Worm (Caenorhabditis elegans) whole organism, young adult: ENCODE data around the gene erd-2.2.
A peak's percentile ranks its signal among the peaks of the same experiment; 100 is the strongest.

ENCODE experiments used
- B0035.1 ChIP-seq: sonication (generic microtip); optimal IDR thresholded peaks from 2 replicates; lab custom pipeline; 2016; ENCODE audit warnings: missing genetic modification characterization, mild to moderate bottlenecking, missing compliant biosample characterization, missing genotype, missing genetic modification reagents
- B0261.1 ChIP-seq: sonication (generic microtip); optimal IDR thresholded peaks from 2 replicates; lab custom pipeline; 2016; ENCODE audit warnings: mild to moderate bottlenecking, missing genetic modification characterization, moderate library complexity, missing compliant biosample characterization
- C17E4.6 ChIP-seq: fragments of 200-800 bp; sonication (Bioruptor generic); IDR thresholded peaks from 2 replicates; pipeline ENCODE4 v1.3.6; 2022; ENCODE audit warnings: missing genetic modification reagents, missing genetic modification characterization, missing compliant biosample characterization
- D2030.7 ChIP-seq: fragments of 200-800 bp; sonication (Bioruptor generic); IDR thresholded peaks from 2 replicates; pipeline ENCODE4 v1.3.6; 2022; ENCODE audit warnings: missing genetic modification reagents, missing genetic modification characterization, missing compliant biosample characterization
- F10E7.11 ChIP-seq: sonication (generic microtip); optimal IDR thresholded peaks from 2 replicates; lab custom pipeline; 2017; ENCODE audit warnings: mild to moderate bottlenecking, missing genetic modification characterization, moderate library complexity, missing compliant biosample characterization
- F23B12.7 ChIP-seq: sonication (generic microtip); optimal IDR thresholded peaks from 2 replicates; lab custom pipeline; 2017; ENCODE audit warnings: missing genetic modification characterization, mild to moderate bottlenecking, missing compliant biosample characterization, antibody characterized with exemption, moderate library complexity; ENCODE audit not compliant: insufficient read depth
- F33H1.4 ChIP-seq: fragments of 200-800 bp; sonication (Bioruptor generic); IDR thresholded peaks from 2 replicates; pipeline ENCODE4 v1.3.6; 2022; ENCODE audit warnings: missing genetic modification reagents, missing genetic modification characterization, missing compliant biosample characterization
- F37B4.10 ChIP-seq: fragments of 200-800 bp; sonication (Bioruptor generic); IDR thresholded peaks from 2 replicates; pipeline ENCODE4 v1.3.6; 2022; ENCODE audit warnings: missing genetic modification characterization, missing compliant biosample characterization
- F39B2.1 ChIP-seq: fragments of 200-800 bp; sonication (Bioruptor generic); IDR thresholded peaks from 2 replicates; pipeline ENCODE4 v1.3.6; 2022; ENCODE audit warnings: missing genetic modification reagents, missing genetic modification characterization, missing compliant biosample characterization
- F52B5.7 ChIP-seq: sonication (generic microtip); optimal IDR thresholded peaks from 2 replicates; lab custom pipeline; 2016; ENCODE audit warnings: mild to moderate bottlenecking, missing genetic modification characterization, missing compliant biosample characterization
- F57A8.1 ChIP-seq: fragments of 200-800 bp; sonication (Bioruptor generic); optimal IDR thresholded peaks from 2 replicates; lab custom pipeline; 2018; ENCODE audit warnings: mild to moderate bottlenecking, missing genetic modification characterization, moderate library complexity, missing compliant biosample characterization
- F57C9.4 ChIP-seq: sonication (generic microtip); optimal IDR thresholded peaks from 2 replicates; lab custom pipeline; 2017; ENCODE audit warnings: mild to moderate bottlenecking, missing genetic modification characterization, missing compliant biosample characterization
- K11D2.4 ChIP-seq: fragments of 200-800 bp; sonication (Bioruptor generic); IDR thresholded peaks from 2 replicates; pipeline ENCODE4 v1.3.6; 2022; ENCODE audit warnings: missing genetic modification reagents, missing genetic modification characterization, missing compliant biosample characterization
- K12H6.12 ChIP-seq: fragments of 200-800 bp; sonication (Bioruptor generic); optimal IDR thresholded peaks from 2 replicates; lab custom pipeline; 2018; ENCODE audit warnings: mild to moderate bottlenecking, missing genetic modification characterization, missing compliant biosample characterization
- T07F8.4 ChIP-seq: sonication (generic microtip); optimal IDR thresholded peaks from 2 replicates; lab custom pipeline; 2016; ENCODE audit warnings: mild to moderate bottlenecking, missing genetic modification characterization, moderate library complexity, missing compliant biosample characterization
- Y53G8AR.9 ChIP-seq: fragments of 200-800 bp; sonication (Bioruptor generic); conservative IDR thresholded peaks from 2 replicates; pipeline ENCODE4 v1.3.6; 2022; ENCODE audit warnings: missing genetic modification reagents, missing genetic modification characterization, missing compliant biosample characterization
- Y56A3A.18 ChIP-seq: fragments of 200-800 bp; sonication (Bioruptor generic); IDR thresholded peaks from 2 replicates; pipeline ENCODE4 v1.3.6; 2022; ENCODE audit warnings: missing genetic modification reagents, missing genetic modification characterization, missing compliant biosample characterization
- Y79H2A.3 ChIP-seq: fragments of 200-800 bp; sonication (Bioruptor generic); conservative IDR thresholded peaks from 2 replicates; pipeline ENCODE4 v1.3.6; 2022; ENCODE audit warnings: missing genetic modification reagents, missing genetic modification characterization, missing compliant biosample characterization
- Y95B8A.8 ChIP-seq: fragments of 200-800 bp; sonication (Bioruptor generic); IDR thresholded peaks from 2 replicates; pipeline ENCODE4 v1.3.6; 2022; ENCODE audit warnings: missing genetic modification reagents, missing genetic modification characterization, missing compliant biosample characterization
- aptf-2 ChIP-seq: fragments of 200-800 bp; sonication (Bioruptor generic); conservative IDR thresholded peaks from 2 replicates; pipeline ENCODE4 v1.3.6; 2022; ENCODE audit warnings: missing genetic modification reagents, missing genetic modification characterization, missing compliant biosample characterization
- aptf-3 ChIP-seq: fragments of 200-800 bp; sonication (Bioruptor generic); IDR thresholded peaks from 2 replicates; pipeline ENCODE4 v1.3.6; 2022; ENCODE audit warnings: missing genetic modification characterization, missing compliant biosample characterization
- attf-6 ChIP-seq: fragments of 200-800 bp; sonication (Bioruptor generic); IDR thresholded peaks from 2 replicates; pipeline ENCODE4 v1.3.6; 2022; ENCODE audit warnings: missing genetic modification reagents, missing genetic modification characterization, missing compliant biosample characterization
- ceh-100 ChIP-seq: fragments of 200-800 bp; sonication (Bioruptor generic); IDR thresholded peaks from 2 replicates; pipeline ENCODE4 v1.3.6; 2022; ENCODE audit warnings: missing genetic modification reagents, missing genetic modification characterization, missing compliant biosample characterization
- ceh-79 ChIP-seq: sonication (generic microtip); optimal IDR thresholded peaks from 2 replicates; lab custom pipeline; 2017; ENCODE audit warnings: mild to moderate bottlenecking, missing genetic modification characterization, missing compliant biosample characterization
- ceh-91 ChIP-seq: fragments of 200-800 bp; sonication (Bioruptor generic); IDR thresholded peaks from 2 replicates; pipeline ENCODE4 v1.3.6; 2022; ENCODE audit warnings: missing genetic modification reagents, missing genetic modification characterization, missing compliant biosample characterization
- chd-7 ChIP-seq: sonication (generic microtip); optimal IDR thresholded peaks from 2 replicates; lab custom pipeline; 2016; ENCODE audit warnings: mild to moderate bottlenecking, missing genetic modification characterization, moderate library complexity, missing compliant biosample characterization
- efl-1 ChIP-seq: fragments of 150-350 bp; optimal IDR thresholded peaks from 2 replicates; lab custom pipeline; 2014; ENCODE audit warnings: missing biosample characterization, missing genetic modification reagents, missing genetic modification characterization
- hlh-26 ChIP-seq: fragments of 200-800 bp; sonication (Bioruptor generic); conservative IDR thresholded peaks from 2 replicates; pipeline ENCODE4 v1.3.6; 2022; ENCODE audit warnings: missing genetic modification reagents, missing genetic modification characterization, missing compliant biosample characterization
- hrde-1 ChIP-seq: sonication (generic microtip); optimal IDR thresholded peaks from 2 replicates; lab custom pipeline; 2016; ENCODE audit warnings: missing genetic modification characterization, mild to moderate bottlenecking, missing compliant biosample characterization, moderate library complexity, missing genotype, missing genetic modification reagents, borderline replicate concordance
- lag-1 ChIP-seq: fragments of 200-800 bp; sonication (Bioruptor generic); IDR thresholded peaks from 2 replicates; pipeline ENCODE4 v1.3.6; 2022; ENCODE audit warnings: missing genetic modification reagents, missing genetic modification characterization, missing compliant biosample characterization
- let-526 ChIP-seq: fragments of 200-800 bp; sonication (Bioruptor generic); IDR thresholded peaks from 2 replicates; pipeline ENCODE4 v1.3.6; 2022; ENCODE audit warnings: missing genetic modification reagents, missing genetic modification characterization, missing compliant biosample characterization
- lin-26 ChIP-seq: fragments of 200-800 bp; sonication (Bioruptor generic); IDR thresholded peaks from 2 replicates; pipeline ENCODE4 v1.3.6; 2022; ENCODE audit warnings: missing genetic modification reagents, missing genetic modification characterization, missing compliant biosample characterization
- lin-54 ChIP-seq: fragments of 200-800 bp; sonication (Bioruptor generic); optimal IDR thresholded peaks from 2 replicates; lab custom pipeline; 2018; ENCODE audit warnings: mild to moderate bottlenecking, missing genetic modification characterization, missing compliant biosample characterization
- madf-10 ChIP-seq: sonication (generic microtip); optimal IDR thresholded peaks from 2 replicates; lab custom pipeline; 2016; ENCODE audit warnings: mild to moderate bottlenecking, missing genetic modification characterization, missing compliant biosample characterization
- madf-8 ChIP-seq: fragments of 200-800 bp; sonication (Bioruptor generic); conservative IDR thresholded peaks from 2 replicates; pipeline ENCODE4 v1.3.6; 2022; ENCODE audit warnings: missing genetic modification reagents, missing genetic modification characterization, missing compliant biosample characterization
- mel-28 ChIP-seq: sonication (generic microtip); optimal IDR thresholded peaks from 2 replicates; lab custom pipeline; 2016; ENCODE audit warnings: borderline replicate concordance, mild to moderate bottlenecking, missing genetic modification characterization, missing compliant biosample characterization
- mes-4 ChIP-seq: sonication (generic microtip); optimal IDR thresholded peaks from 2 replicates; lab custom pipeline; 2016; ENCODE audit warnings: missing genotype, missing genetic modification characterization, missing compliant biosample characterization
- nhr-120 ChIP-seq: fragments of 200-800 bp; sonication (Bioruptor generic); IDR thresholded peaks from 2 replicates; pipeline ENCODE4 v1.3.6; 2022; ENCODE audit warnings: missing genetic modification characterization, missing compliant biosample characterization
- pha-4 ChIP-seq: fragments of 150-350 bp; sonication (generic microtip); optimal IDR thresholded peaks from 2 replicates; lab custom pipeline; 2014; ENCODE audit warnings: missing biosample characterization, missing genetic modification reagents, missing genetic modification characterization
- rcor-1 ChIP-seq: fragments of 200-800 bp; sonication (Bioruptor generic); IDR thresholded peaks from 2 replicates; pipeline ENCODE4 v1.3.6; 2022; ENCODE audit warnings: missing genetic modification reagents, missing genetic modification characterization, missing compliant biosample characterization
- snpc-1.1 ChIP-seq: sonication (generic microtip); optimal IDR thresholded peaks from 2 replicates; lab custom pipeline; 2017; ENCODE audit warnings: missing genetic modification characterization, mild to moderate bottlenecking, missing compliant biosample characterization, antibody characterized with exemption, moderate library complexity, missing genotype, missing genetic modification reagents; ENCODE audit not compliant: insufficient read depth
- snpc-1.3 ChIP-seq: sonication (generic microtip); optimal IDR thresholded peaks from 2 replicates; lab custom pipeline; 2017; ENCODE audit warnings: missing genetic modification characterization, mild to moderate bottlenecking, missing compliant biosample characterization, antibody characterized with exemption, moderate library complexity, missing genotype, missing genetic modification reagents; ENCODE audit not compliant: insufficient read depth
- somi-1 ChIP-seq: fragments of 200-800 bp; sonication (Bioruptor generic); optimal IDR thresholded peaks from 2 replicates; lab custom pipeline; 2018; ENCODE audit warnings: mild to moderate bottlenecking, missing genetic modification characterization, missing compliant biosample characterization
- sptf-2 ChIP-seq: fragments of 200-800 bp; sonication (Bioruptor generic); optimal IDR thresholded peaks from 2 replicates; lab custom pipeline; 2018; ENCODE audit warnings: mild to moderate bottlenecking, missing genetic modification characterization, missing compliant biosample characterization
- zfh-2 ChIP-seq: fragments of 200-800 bp; sonication (Bioruptor generic); conservative IDR thresholded peaks from 2 replicates; pipeline ENCODE4 v1.3.6; 2022; ENCODE audit warnings: missing genetic modification reagents, missing genetic modification characterization, missing compliant biosample characterization
- ztf-18 ChIP-seq: sonication (generic microtip); optimal IDR thresholded peaks from 2 replicates; lab custom pipeline; 2016; ENCODE audit warnings: missing genotype, mild to moderate bottlenecking, missing genetic modification characterization, missing compliant biosample characterization
- ztf-22 ChIP-seq: fragments of 200-800 bp; sonication (Bioruptor generic); optimal IDR thresholded peaks from 2 replicates; lab custom pipeline; 2018; ENCODE audit warnings: mild to moderate bottlenecking, missing genetic modification characterization, moderate library complexity, missing compliant biosample characterization
- ztf-25 ChIP-seq: fragments of 200-800 bp; sonication (Bioruptor generic); IDR thresholded peaks from 2 replicates; pipeline ENCODE4 v1.3.6; 2022; ENCODE audit warnings: missing genetic modification reagents, missing genetic modification characterization, missing compliant biosample characterization
- ztf-3 ChIP-seq: fragments of 200-800 bp; sonication (Bioruptor generic); optimal IDR thresholded peaks from 2 replicates; lab custom pipeline; 2018; ENCODE audit warnings: mild to moderate bottlenecking, missing genetic modification characterization, missing compliant biosample characterization

The erd-2.2 gene

ce11 chrIII:5938013-5938412 lies 31.2 kb downstream of the erd-2.2 start (continued):
- TF ChIP-seq F57C9.4 (tag; lab: Kevin White, UChicago) (no peak), F23B12.7 (tag; lab: Kevin White, UChicago) (no peak), B0261.1 (tag; lab: Kevin White, UChicago) (no peak), nhr-120 (no peak), hrde-1 (tag; lab: Kevin White, UChicago) (no peak), chd-7 (peak; percentile 29), aptf-3 (GFP tag; lab: Robert Waterston, UW) (no peak), madf-8 (no peak), Y53G8AR.9 (no peak), Y79H2A.3 (GFP tag; lab: Robert Waterston, UW) (no peak), madf-10 (peak; percentile 2), lag-1 (GFP tag; lab: Robert Waterston, UW) (no peak), attf-6 (no peak), ztf-3 (GFP tag; lab: Kevin White, UChicago) (no peak), pha-4 (tag; lab: Kevin White, UChicago) (no peak), K12H6.12 (tag; lab: Kevin White, UChicago) (peak; percentile 57), efl-1 (GFP tag; lab: Kevin White, UChicago) (no peak), ceh-100 (GFP tag; lab: Robert Waterston, UW) (no peak), F57A8.1 (GFP tag; lab: Kevin White, UChicago) (no peak), lin-26 (no peak), F10E7.11 (tag; lab: Kevin White, UChicago) (no peak), snpc-1.1 (tag; lab: Kevin White, UChicago) (no peak), lin-54 (GFP tag; lab: Kevin White, UChicago) (no peak), Y95B8A.8 (0 out of 2 replicates have a peak, but pooled peaks have one; percentile 24), D2030.7 (GFP tag; lab: Robert Waterston, UW) (no peak), sptf-2 (GFP tag; lab: Kevin White, UChicago) (no peak), F37B4.10 (GFP tag; lab: Robert Waterston, UW) (no peak), let-526 (GFP tag; lab: Robert Waterston, UW) (no peak), zfh-2 (GFP tag; lab: Robert Waterston, UW) (no peak), mel-28 (no peak), ceh-91 (GFP tag; lab: Robert Waterston, UW) (no peak), F33H1.4 (GFP tag; lab: Robert Waterston, UW) (no peak), Y56A3A.18 (GFP tag; lab: Robert Waterston, UW) (no peak), hlh-26 (GFP tag; lab: Robert Waterston, UW) (no peak), ztf-22 (no peak), F39B2.1 (GFP tag; lab: Robert Waterston, UW) (no peak), T07F8.4 (tag; lab: Kevin White, UChicago) (no peak), somi-1 (no peak), B0035.1 (tag; lab: Kevin White, UChicago) (no peak), rcor-1 (GFP tag; lab: Robert Waterston, UW) (no peak), K11D2.4 (0 out of 2 replicates have a peak, but pooled peaks have one; percentile 13), snpc-1.3 (tag; lab: Kevin White, UChicago) (no peak), ceh-79 (no peak), C17E4.6 (GFP tag; lab: Robert Waterston, UW) (no peak), ztf-25 (GFP tag; lab: Robert Waterston, UW) (no peak), F52B5.7 (tag; lab: Kevin White, UChicago) (no peak), ztf-18 (tag; lab: Kevin White, UChicago) (no peak), mes-4 (tag; lab: Kevin White, UChicago) (no peak), aptf-2 (GFP tag; lab: Robert Waterston, UW) (no peak)
